Fruit fly (Drosophila melanogaster) whole organism, wandering third instar larva: ENCODE data around the gene pie.

Experiments
- HLH106 ChIP-seq: fragments of 200-800 bp; optimal IDR thresholded peaks from 3 replicates; lab custom pipeline; 2019; ENCODE audit warnings: missing biosample characterization, mild to moderate bottlenecking, missing genetic modification characterization, moderate library complexity
- Vsx2 ChIP-seq: fragments of 200-300, 225-300 bp; sonication (Bioruptor generic); optimal IDR thresholded peaks from 2 replicates; lab custom pipeline; 2018; ENCODE audit warnings: missing biosample characterization, missing genetic modification characterization; ENCODE audit not compliant: partially characterized antibody
- dl ChIP-seq, 2 experiments: fragments of 175-275, 200-275 bp in 1 of 2; fragments of 200-275 bp in 1 of 2; sonication (Bioruptor generic); optimal IDR thresholded peaks; lab custom pipeline; 2018; ENCODE audit warnings: mild to moderate bottlenecking in 2 of 2, missing biosample characterization in 2 of 2, missing genetic modification characterization in 2 of 2, moderate library complexity in 2 of 2; ENCODE audit not compliant: partially characterized antibody in 2 of 2, insufficient read depth in 1 of 2

- TF ChIP-seq HLH106 (peak; percentile 69), Vsx2 (GFP tag; lab: Kevin White, UChicago) (no peak), dl (GFP tag; optimal IDR thresholded peaks at IDR 0.05; lab: Kevin White, UChicago; ENCODE audit: insufficient read depth in 1 of 2, partially characterized antibody in 2 of 2) (no peak)
Observed at dm6 chr2L:10375464-10376236, 46.9 kb downstream of the pie start, which contains the start of the genes CG33303 and dpr19.
